Worm (Caenorhabditis elegans) whole organism, late embryonic: Measurements from ENCODE around the gene nhr-267.

Source experiments
- fax-1 ChIP-seq: sonication (generic microtip); optimal IDR thresholded peaks from 2 replicates; lab custom pipeline; 2016; ENCODE audit warnings: missing genotype, missing genetic modification characterization, missing compliant biosample characterization
- hlh-30 ChIP-seq: sonication (generic microtip); optimal IDR thresholded peaks from 2 replicates; lab custom pipeline; 2017; ENCODE audit warnings: antibody characterized with exemption, missing genetic modification characterization, missing compliant biosample characterization; ENCODE audit not compliant: insufficient read depth
- lim-6 ChIP-seq: sonication (generic microtip); optimal IDR thresholded peaks from 2 replicates; lab custom pipeline; 2016; ENCODE audit warnings: missing genetic modification characterization, missing compliant biosample characterization
- pqm-1 ChIP-seq: sonication (generic microtip); optimal IDR thresholded peaks from 2 replicates; lab custom pipeline; 2016; ENCODE audit warnings: missing genetic modification characterization, missing compliant biosample characterization
- unc-55 ChIP-seq: sonication (generic microtip); optimal IDR thresholded peaks from 2 replicates; lab custom pipeline; 2017; ENCODE audit warnings: missing biosample characterization, missing genetic modification reagents, missing genetic modification characterization

DNA sequence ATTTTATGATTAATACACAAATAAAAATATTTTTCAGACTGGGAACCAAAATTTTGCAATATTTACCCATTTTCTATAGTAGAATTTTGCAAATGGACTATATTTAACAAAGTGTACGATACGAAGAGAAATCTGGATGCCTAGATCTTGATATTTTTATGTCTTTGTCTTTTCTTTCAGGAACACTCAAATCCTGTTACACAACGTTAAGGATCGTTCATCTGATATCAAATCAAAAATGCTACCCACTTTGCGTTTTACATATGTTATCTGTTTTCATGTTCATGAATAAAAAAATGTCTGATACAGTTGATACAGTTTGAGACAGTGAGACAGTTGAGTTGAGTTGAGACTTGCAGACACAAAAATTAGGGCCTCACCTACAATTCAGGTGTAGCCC, 10.1 kb upstream of the nhr-267 start, which contains the start of gene F49C12.1:
- TF ChIP-seq pqm-1 (tag; lab: Kevin White, UChicago) (no peak), fax-1 (no peak), lim-6 (tag; lab: Kevin White, UChicago) (no peak), hlh-30 (tag; lab: Kevin White, UChicago) (no peak), unc-55 (GFP tag; lab: Kevin White, UChicago) (no peak)
